Worm (Caenorhabditis elegans): Measurements from ENCODE around the gene acly-1.

Gene acly-1

DNA sequence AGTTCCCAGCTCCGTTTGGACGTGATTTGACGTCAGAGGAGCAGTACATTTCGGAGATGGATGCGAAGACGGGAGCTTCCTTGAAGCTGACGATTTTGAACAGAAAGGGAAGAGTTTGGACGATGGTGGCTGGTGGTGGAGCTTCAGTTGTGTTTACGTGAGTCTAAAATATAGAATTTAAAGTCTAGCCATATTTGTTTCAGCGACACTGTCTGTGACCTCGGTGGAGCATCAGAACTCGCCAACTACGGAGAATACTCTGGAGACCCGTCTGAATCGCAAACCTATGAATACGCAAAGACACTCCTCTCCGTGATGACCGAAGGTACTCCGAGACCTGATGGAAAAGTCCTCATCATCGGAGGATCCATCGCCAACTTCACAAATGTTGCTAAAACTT, 1.2 kb downstream of the acly-1 start:
- no peak for TF ChIP-seq tbx-37 (GFP tag; conservative IDR thresholded peaks at IDR 0.05)
- no peak for TF ChIP-seq scrt-1 (GFP tag; IDR thresholded peaks at IDR 0.05)
- TF ChIP-seq ceh-36 (tag; optimal IDR thresholded peaks at IDR 0.05) = no peak
- no peak for TF ChIP-seq aly-1 (tag; optimal IDR thresholded peaks at IDR 0.05)
- no peak for TF ChIP-seq hnd-1 (tag; optimal IDR thresholded peaks at IDR 0.05)
- no peak for TF ChIP-seq flt-1 (GFP tag; IDR thresholded peaks at IDR 0.05)
- TF ChIP-seq pes-1 (GFP tag; IDR thresholded peaks at IDR 0.05) = no peak
- TF ChIP-seq ets-7 (tag; optimal IDR thresholded peaks at IDR 0.05) = no peak
- no peak for TF ChIP-seq tbx-11 (GFP tag; IDR thresholded peaks at IDR 0.05)
- TF ChIP-seq ceh-13 (GFP tag; optimal IDR thresholded peaks at IDR 0.05) = no peak
- TF ChIP-seq tra-4 (tag; optimal IDR thresholded peaks at IDR 0.05) = no peak

DNA sequence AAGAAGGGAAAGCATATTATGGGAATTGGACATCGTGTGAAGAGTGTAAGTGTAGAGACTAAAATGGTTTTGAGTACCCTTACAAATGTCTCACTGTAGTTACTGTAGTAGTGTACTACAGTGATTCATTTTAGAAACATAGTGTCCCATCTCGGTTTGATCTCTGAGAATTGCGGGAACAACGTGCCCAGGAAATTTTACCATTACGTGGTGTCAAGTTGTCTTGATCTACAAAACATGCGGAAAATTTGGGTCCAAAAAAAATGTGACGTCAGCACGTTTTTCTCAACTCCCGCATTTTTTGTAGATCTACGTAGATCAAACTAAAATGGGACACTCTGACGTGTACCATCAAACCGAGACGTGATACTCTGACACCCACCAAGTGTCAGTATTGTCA, 3.9 kb downstream of the acly-1 start:
- TF ChIP-seq flt-1 (GFP tag; IDR thresholded peaks at IDR 0.05) = no peak
- no peak for TF ChIP-seq ceh-13 (GFP tag; optimal IDR thresholded peaks at IDR 0.05)
- no peak for TF ChIP-seq ceh-36 (tag; optimal IDR thresholded peaks at IDR 0.05)
- no peak for TF ChIP-seq hmbx-1 (tag; optimal IDR thresholded peaks at IDR 0.05)
- TF ChIP-seq hmg-4 (GFP tag; optimal IDR thresholded peaks at IDR 0.05) = no peak
- no peak for TF ChIP-seq tbx-11 (GFP tag; IDR thresholded peaks at IDR 0.05)
- TF ChIP-seq ama-1 (optimal IDR thresholded peaks at IDR 0.05) = no peak
- TF ChIP-seq F13C5.2 (tag; optimal IDR thresholded peaks at IDR 0.05) = no peak

DNA sequence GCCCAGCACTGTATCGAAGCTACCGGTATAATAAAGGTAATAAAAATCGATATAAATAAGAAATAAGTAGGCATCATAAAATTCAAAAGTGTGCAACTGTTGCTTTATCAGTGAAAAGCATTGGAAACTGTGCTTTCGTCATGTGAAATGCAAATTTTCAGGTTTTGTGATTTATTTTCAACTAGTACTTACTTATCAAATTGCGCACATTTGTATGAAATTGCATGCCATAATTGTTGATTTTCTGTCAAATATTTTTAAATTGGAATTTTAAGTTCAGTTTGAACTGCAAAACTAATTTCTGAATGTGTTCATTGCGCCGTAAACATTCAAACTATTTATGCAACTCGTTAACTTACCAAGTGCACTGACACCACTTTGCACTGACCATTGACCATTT, 6.4 kb downstream of the acly-1 start, which contains the start of gene D1005.4:
TSS of gene D1005.4 (minus strand) at position 101 of the 400 bp plus-strand sequence.
- no peak for TF ChIP-seq hmbx-1 (tag; optimal IDR thresholded peaks at IDR 0.05)
- no peak for TF ChIP-seq aly-1 (tag; optimal IDR thresholded peaks at IDR 0.05)
- no peak for TF ChIP-seq tbx-11 (GFP tag; IDR thresholded peaks at IDR 0.05)
- TF ChIP-seq ceh-36 (tag; optimal IDR thresholded peaks at IDR 0.05) = no peak
- TF ChIP-seq hmg-4 (GFP tag; optimal IDR thresholded peaks at IDR 0.05) = no peak
- no peak for TF ChIP-seq F13C5.2 (tag; optimal IDR thresholded peaks at IDR 0.05)
- no peak for TF ChIP-seq tra-4 (tag; optimal IDR thresholded peaks at IDR 0.05)
- TF ChIP-seq pes-1 (GFP tag; IDR thresholded peaks at IDR 0.05) = no peak
- no peak for TF ChIP-seq ets-7 (tag; optimal IDR thresholded peaks at IDR 0.05)
- TF ChIP-seq tbx-37 (GFP tag; conservative IDR thresholded peaks at IDR 0.05) = no peak
- no peak for TF ChIP-seq ama-1 (optimal IDR thresholded peaks at IDR 0.05)
- no peak for TF ChIP-seq hnd-1 (tag; optimal IDR thresholded peaks at IDR 0.05)
- no peak for TF ChIP-seq sea-1 (GFP tag; conservative IDR thresholded peaks at IDR 0.05)
- TF ChIP-seq ceh-13 (GFP tag; optimal IDR thresholded peaks at IDR 0.05) = no peak
- TF ChIP-seq flt-1 (GFP tag; IDR thresholded peaks at IDR 0.05) = no peak
- TF ChIP-seq B0310.2 (tag; optimal IDR thresholded peaks at IDR 0.05) = no peak
- no peak for TF ChIP-seq scrt-1 (GFP tag; IDR thresholded peaks at IDR 0.05)

DNA sequence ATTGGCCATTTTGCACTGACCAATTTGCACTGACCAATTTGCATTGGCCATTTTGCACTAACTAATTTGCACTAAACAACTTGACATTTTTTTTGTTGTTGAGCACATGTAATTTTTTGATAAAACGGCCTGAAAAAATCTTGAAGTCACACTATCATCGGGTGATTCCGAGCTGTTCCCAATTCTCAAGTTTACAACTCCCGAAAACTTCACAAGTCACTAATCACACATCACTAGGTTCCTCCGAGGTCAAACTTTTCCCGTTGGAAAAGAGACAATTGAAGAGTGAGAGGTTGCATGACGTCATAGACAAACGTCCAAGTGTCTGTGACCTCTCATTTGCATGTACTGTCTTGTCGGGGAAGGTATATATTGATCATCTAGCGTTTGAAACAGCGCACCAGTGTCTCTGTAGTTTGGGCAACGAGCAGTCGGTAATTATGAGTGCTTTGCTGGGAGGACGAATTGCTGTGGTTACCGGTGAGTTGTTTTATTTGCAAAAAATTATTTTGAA, 6.8 kb downstream of the acly-1 start, which contains the start of the genes D1005.10 and dhs-25:
TSS of gene D1005.10 (minus strand) at position 51 of the 514 bp plus-strand sequence.
TSS of gene dhs-25 (plus strand) at position 398 of the 514 bp plus-strand sequence.
- TF ChIP-seq ceh-13 (GFP tag; optimal IDR thresholded peaks at IDR 0.05) (no peak), tra-4 (tag; optimal IDR thresholded peaks at IDR 0.05) (no peak), ama-1 (optimal IDR thresholded peaks at IDR 0.05) (no peak), hmg-4 (GFP tag; optimal IDR thresholded peaks at IDR 0.05) (no peak), scrt-1 (GFP tag; IDR thresholded peaks at IDR 0.05) (no peak), hmbx-1 (tag; optimal IDR thresholded peaks at IDR 0.05) (no peak), tbx-37 (GFP tag; conservative IDR thresholded peaks at IDR 0.05) (no peak), aly-1 (tag; optimal IDR thresholded peaks at IDR 0.05) (no peak), pes-1 (GFP tag; IDR thresholded peaks at IDR 0.05) (no peak), B0310.2 (tag; optimal IDR thresholded peaks at IDR 0.05) (no peak), ceh-36 (tag; optimal IDR thresholded peaks at IDR 0.05) (no peak), hnd-1 (tag; optimal IDR thresholded peaks at IDR 0.05) (no peak)

DNA sequence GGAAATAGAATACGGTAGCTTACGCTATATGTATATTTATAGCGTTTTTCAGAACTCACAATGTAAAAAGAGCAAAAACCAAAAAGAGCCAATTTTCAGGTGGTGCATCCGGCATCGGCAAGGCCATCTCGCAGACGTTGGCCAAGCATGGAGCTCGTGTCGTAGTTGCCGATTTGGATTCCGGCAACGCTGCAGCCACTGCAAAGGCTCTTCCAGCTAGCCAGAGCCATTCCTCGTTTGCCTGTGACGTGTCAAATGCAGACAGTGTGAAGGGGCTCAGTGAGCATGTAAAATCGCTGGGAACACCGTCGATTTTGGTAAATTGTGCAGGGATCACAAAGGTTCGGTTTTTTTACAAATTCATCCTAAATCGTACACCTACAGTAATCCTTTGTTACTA, 7.8 kb downstream of the acly-1 start:
- TF ChIP-seq sea-1 (GFP tag; conservative IDR thresholded peaks at IDR 0.05) (no peak), tbx-37 (GFP tag; conservative IDR thresholded peaks at IDR 0.05) (no peak), ets-7 (tag; optimal IDR thresholded peaks at IDR 0.05) (no peak), hmbx-1 (tag; optimal IDR thresholded peaks at IDR 0.05) (no peak), ceh-36 (tag; optimal IDR thresholded peaks at IDR 0.05) (no peak), scrt-1 (GFP tag; IDR thresholded peaks at IDR 0.05) (no peak), tra-4 (tag; optimal IDR thresholded peaks at IDR 0.05) (no peak), hmg-4 (GFP tag; optimal IDR thresholded peaks at IDR 0.05) (no peak), tbx-11 (GFP tag; IDR thresholded peaks at IDR 0.05) (no peak), aly-1 (tag; optimal IDR thresholded peaks at IDR 0.05) (no peak), B0310.2 (tag; optimal IDR thresholded peaks at IDR 0.05) (no peak), F13C5.2 (tag; optimal IDR thresholded peaks at IDR 0.05) (no peak), hnd-1 (tag; optimal IDR thresholded peaks at IDR 0.05) (no peak), pes-1 (GFP tag; IDR thresholded peaks at IDR 0.05) (no peak), ama-1 (optimal IDR thresholded peaks at IDR 0.05) (no peak), ceh-13 (GFP tag; optimal IDR thresholded peaks at IDR 0.05) (no peak), flt-1 (GFP tag; IDR thresholded peaks at IDR 0.05) (no peak)

DNA sequence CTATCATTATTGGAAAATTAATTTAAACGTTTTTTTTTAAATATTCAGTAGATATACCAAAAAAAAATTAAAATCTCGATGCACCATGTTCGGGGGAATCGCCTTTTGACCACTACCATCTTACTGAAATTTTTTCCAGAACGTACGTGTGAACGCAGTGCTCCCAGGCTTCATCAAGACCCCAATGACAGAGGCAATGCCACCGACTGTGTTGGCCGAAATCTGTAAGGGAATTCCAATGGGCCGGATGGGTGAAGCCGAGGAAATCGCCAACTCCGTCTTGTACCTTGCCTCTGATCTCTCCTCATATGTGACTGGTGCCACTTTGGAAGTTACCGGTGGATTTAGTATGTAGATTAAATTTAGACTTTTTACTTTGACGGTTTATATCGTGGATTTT, 9.4 kb downstream of the acly-1 start:
- TF ChIP-seq ama-1 (optimal IDR thresholded peaks at IDR 0.05) (no peak), sea-1 (GFP tag; conservative IDR thresholded peaks at IDR 0.05) (no peak), ceh-36 (tag; optimal IDR thresholded peaks at IDR 0.05) (no peak), scrt-1 (GFP tag; IDR thresholded peaks at IDR 0.05) (no peak), F13C5.2 (tag; optimal IDR thresholded peaks at IDR 0.05) (no peak), ets-7 (tag; optimal IDR thresholded peaks at IDR 0.05) (no peak), flt-1 (GFP tag; IDR thresholded peaks at IDR 0.05) (no peak), hmbx-1 (tag; optimal IDR thresholded peaks at IDR 0.05) (no peak), aly-1 (tag; optimal IDR thresholded peaks at IDR 0.05) (no peak), ceh-13 (GFP tag; optimal IDR thresholded peaks at IDR 0.05) (no peak), tra-4 (tag; optimal IDR thresholded peaks at IDR 0.05) (no peak), B0310.2 (tag; optimal IDR thresholded peaks at IDR 0.05) (no peak), hnd-1 (tag; optimal IDR thresholded peaks at IDR 0.05) (no peak), hmg-4 (GFP tag; optimal IDR thresholded peaks at IDR 0.05) (no peak), tbx-11 (GFP tag; IDR thresholded peaks at IDR 0.05) (no peak)

DNA sequence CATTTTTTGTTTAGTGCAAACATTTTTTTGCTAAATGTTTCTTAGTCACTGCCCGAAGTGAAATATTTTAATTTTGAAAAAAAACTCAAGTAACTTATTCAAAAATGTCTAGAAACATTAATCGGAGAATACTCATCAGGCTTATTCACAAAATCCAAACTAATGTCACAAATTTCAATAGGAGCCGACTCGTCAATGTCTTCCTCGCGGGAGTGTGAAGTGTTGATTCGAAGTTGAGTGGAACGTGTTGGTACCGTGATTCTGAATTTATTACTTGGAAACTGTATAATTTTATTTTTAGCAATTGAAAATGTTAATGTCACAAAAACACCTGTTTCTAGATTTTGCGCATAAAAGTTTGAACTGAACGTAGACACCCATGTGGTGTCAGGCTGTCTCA, 10.2 kb downstream of the acly-1 start:
- TF ChIP-seq ama-1 (optimal IDR thresholded peaks at IDR 0.05) = no peak
- no peak for TF ChIP-seq scrt-1 (GFP tag; IDR thresholded peaks at IDR 0.05)
- no peak for TF ChIP-seq tbx-37 (GFP tag; conservative IDR thresholded peaks at IDR 0.05)
- no peak for TF ChIP-seq ets-7 (tag; optimal IDR thresholded peaks at IDR 0.05)
- TF ChIP-seq hmg-4 (GFP tag; optimal IDR thresholded peaks at IDR 0.05) = no peak
- TF ChIP-seq sea-1 (GFP tag; conservative IDR thresholded peaks at IDR 0.05) = no peak
- TF ChIP-seq aly-1 (tag; optimal IDR thresholded peaks at IDR 0.05) = no peak
- TF ChIP-seq tbx-11 (GFP tag; IDR thresholded peaks at IDR 0.05) = no peak
- no peak for TF ChIP-seq pes-1 (GFP tag; IDR thresholded peaks at IDR 0.05)
- no peak for TF ChIP-seq B0310.2 (tag; optimal IDR thresholded peaks at IDR 0.05)
- TF ChIP-seq F13C5.2 (tag; optimal IDR thresholded peaks at IDR 0.05) = no peak
- no peak for TF ChIP-seq tra-4 (tag; optimal IDR thresholded peaks at IDR 0.05)
- TF ChIP-seq hmbx-1 (tag; optimal IDR thresholded peaks at IDR 0.05) = no peak
